Worm (Caenorhabditis elegans) whole organism, L4/young adult: Measurements from ENCODE around the gene K02E11.10.
A peak's percentile ranks its signal among the peaks of the same experiment; 100 is the strongest.
"Not testable (repeated sequence)": the region's sequence is repeated elsewhere in the genome, so short reads cannot be mapped to it uniquely, and the experiment has no call there.

Source experiments
- W03F9.2 ChIP-seq: fragments of 150-350 bp; optimal IDR thresholded peaks from 2 replicates; lab custom pipeline; 2014; ENCODE audit warnings: missing biosample characterization, missing genetic modification characterization
- dao-5 ChIP-seq: sonication (generic microtip); optimal IDR thresholded peaks from 2 replicates; lab custom pipeline; 2016; ENCODE audit warnings: missing genotype, missing genetic modification characterization, moderate library complexity, missing compliant biosample characterization
- him-1 ChIP-seq: sonication (generic microtip); optimal IDR thresholded peaks from 2 replicates; lab custom pipeline; 2016; ENCODE audit warnings: missing genotype, missing genetic modification reagents, missing genetic modification characterization, missing compliant biosample characterization

The K02E11.10 gene

DNA sequence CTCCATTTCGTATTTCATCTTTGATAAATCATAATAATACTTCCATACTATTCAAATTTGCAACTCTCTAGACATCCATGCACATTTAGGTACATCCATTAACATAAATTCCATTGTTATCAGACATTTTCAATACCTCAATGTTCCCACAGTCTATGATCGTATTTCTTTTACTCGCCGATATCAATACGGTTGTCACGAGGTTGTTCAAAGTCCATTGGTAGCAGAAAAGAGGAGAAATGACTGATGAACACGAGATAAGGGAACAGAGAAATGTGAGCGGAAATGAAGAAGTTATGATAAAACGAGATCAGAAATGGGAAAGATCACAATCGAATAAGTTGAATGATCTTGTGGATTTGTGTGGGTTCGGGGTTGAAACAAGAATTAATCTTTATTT, 28.1 kb downstream of the K02E11.10 start:
- TF ChIP-seq dao-5 (no peak), him-1 (tag; lab: Kevin White, UChicago) (no peak), W03F9.2 (tag; lab: Kevin White, UChicago) (no peak)

ce11 chrV:14210743-14211142, 30.2 kb downstream of the K02E11.10 start, which contains the start of gene str-230:
Gene str-230, minus strand, starts transcription at chrV:14210843.
- TF ChIP-seq W03F9.2 (tag; lab: Kevin White, UChicago) = no peak
- no peak for TF ChIP-seq him-1 (tag; lab: Kevin White, UChicago)
- TF ChIP-seq dao-5 = no peak

DNA sequence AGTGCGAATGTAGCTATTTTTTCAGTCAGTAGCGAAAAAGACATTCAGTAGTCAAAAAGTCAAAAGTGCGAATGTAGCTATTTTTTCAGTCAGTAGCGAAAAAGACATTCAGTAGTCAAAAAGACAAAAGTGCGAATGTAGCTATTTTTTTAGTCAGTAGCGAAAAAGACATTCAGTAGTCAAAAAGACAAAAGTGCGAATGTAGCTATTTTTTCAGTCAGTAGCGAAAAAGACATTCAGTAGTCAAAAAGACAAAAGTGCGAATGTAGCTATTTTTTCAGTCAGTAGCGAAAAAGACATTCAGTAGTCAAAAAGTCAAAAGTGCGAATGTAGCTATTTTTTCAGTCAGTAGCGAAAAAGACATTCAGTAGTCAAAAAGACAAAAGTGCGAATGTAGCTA, 35.7 kb downstream of the K02E11.10 start, which contains the start of gene T16A9.3:
Gene T16A9.3, plus strand, starts transcription at position 301 of the 400 bp plus-strand sequence.
- not testable (repeated sequence) for TF ChIP-seq him-1 (tag; lab: Kevin White, UChicago); W03F9.2 (tag; lab: Kevin White, UChicago); dao-5

DNA sequence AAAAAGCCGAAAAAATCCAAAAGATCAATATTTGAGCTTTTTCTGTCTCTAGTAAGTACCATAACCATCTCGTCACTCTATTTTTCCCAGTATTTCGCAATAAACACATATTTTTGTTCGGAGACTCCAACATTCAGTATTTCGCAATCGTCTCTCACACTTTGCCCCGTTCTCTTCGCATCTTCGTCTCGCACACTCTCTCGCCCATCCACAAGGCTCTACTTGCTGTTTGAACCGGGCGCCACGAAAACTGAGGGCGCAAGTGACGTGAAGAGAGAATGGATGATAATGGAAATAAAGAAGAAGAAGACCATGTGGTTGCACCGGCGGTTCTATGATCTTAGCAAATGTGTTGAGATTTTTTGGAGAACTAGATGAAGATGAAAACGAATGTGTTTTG, 40.9 kb downstream of the K02E11.10 start:
- TF ChIP-seq W03F9.2 (tag; lab: Kevin White, UChicago) (peak; percentile 76), him-1 (tag; lab: Kevin White, UChicago) (peak; percentile 84), dao-5 (no peak)

DNA sequence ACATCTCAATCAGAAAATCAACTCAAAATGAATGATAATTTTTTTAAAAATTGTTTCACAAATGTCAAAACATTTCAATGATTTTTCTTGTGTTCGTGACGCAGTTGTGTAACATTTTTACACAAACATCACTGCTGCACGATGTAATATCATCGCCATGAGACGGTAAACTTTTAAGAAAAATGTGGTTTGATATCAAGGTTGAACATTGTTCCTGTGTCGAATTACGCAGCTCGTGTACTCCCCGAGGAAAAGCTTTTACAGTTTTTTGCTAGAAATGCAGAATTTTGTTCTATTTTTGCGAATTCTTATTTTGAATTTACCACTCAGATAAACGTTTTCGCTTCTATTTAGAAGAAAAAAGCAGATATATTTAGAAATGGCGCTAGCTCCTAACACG, 43.3 kb downstream of the K02E11.10 start:
- TF ChIP-seq him-1 (tag; lab: Kevin White, UChicago) (no peak), W03F9.2 (tag; lab: Kevin White, UChicago) (no peak), dao-5 (no peak)

ce11 chrV:14194514-14194913, 46.4 kb downstream of the K02E11.10 start:
- TF ChIP-seq him-1 (tag; lab: Kevin White, UChicago) = no peak
- no peak for TF ChIP-seq dao-5
- no peak for TF ChIP-seq W03F9.2 (tag; lab: Kevin White, UChicago)

- TF ChIP-seq him-1 (tag; lab: Kevin White, UChicago) (peak; percentile 33), W03F9.2 (tag; lab: Kevin White, UChicago) (peak; percentile 14), dao-5 (no peak)
These were observed 47.5 kb downstream of the K02E11.10 start, which contains the start of gene atfs-1 for ce11 chrV:14193451-14193850. Gene atfs-1, plus strand, starts transcription at chrV:14193663.

ce11 chrV:14192870-14193269, 48.1 kb downstream of the K02E11.10 start:
- TF ChIP-seq him-1 (tag; lab: Kevin White, UChicago) (no peak), dao-5 (no peak), W03F9.2 (tag; lab: Kevin White, UChicago) (peak; percentile 55)
